Fruit fly (Drosophila melanogaster): ENCODE measurements around the gene Gr10a.

The Gr10a gene

dm6 chrX:11391364-11391915 lies 25.8 kb downstream of the Gr10a start (continued):
- TF ChIP-seq Ada2b (GFP tag; IDR thresholded peaks at IDR 0.05): peak; percentile 81
- TF ChIP-seq Sox100B (GFP tag; optimal IDR thresholded peaks at IDR 0.05): no peak
- no peak for TF ChIP-seq Kr (GFP tag; optimal IDR thresholded peaks at IDR 0.05)
- TF ChIP-seq tap (tag; optimal IDR thresholded peaks at IDR 0.05): no peak
- no peak for TF ChIP-seq wek (GFP tag; optimal IDR thresholded peaks at IDR 0.05)
- TF ChIP-seq C15 (GFP tag; IDR thresholded peaks at IDR 0.05): no peak
- TF ChIP-seq odd (GFP tag; optimal IDR thresholded peaks at IDR 0.05): no peak
- TF ChIP-seq grau (tag; optimal IDR thresholded peaks at IDR 0.05): peak; percentile 86
- no peak for TF ChIP-seq aop (GFP tag; IDR thresholded peaks at IDR 0.05)
- TF ChIP-seq slou (GFP tag; optimal IDR thresholded peaks at IDR 0.05): no peak
- no peak for TF ChIP-seq NC2α (GFP tag; optimal IDR thresholded peaks at IDR 0.05)
- no peak for TF ChIP-seq CG5245 (GFP tag; optimal IDR thresholded peaks at IDR 0.05)
- peak; percentile 5 for TF ChIP-seq CG15514 (GFP tag; optimal IDR thresholded peaks at IDR 0.05)
- TF ChIP-seq ind (GFP tag; optimal IDR thresholded peaks at IDR 0.05): peak; percentile 45
- no peak for TF ChIP-seq Stat92E (GFP tag; optimal IDR thresholded peaks at IDR 0.05)
- peak in 1 of 2 experiments; percentile 49 for TF ChIP-seq Hr51 (GFP tag; optimal IDR thresholded peaks at IDR 0.05)
- TF ChIP-seq tgo (GFP tag; IDR thresholded peaks at IDR 0.05): peak; percentile 44; the same call in 1 of the 3 replicates
- TF ChIP-seq ems (GFP tag; optimal IDR thresholded peaks at IDR 0.05): peak; percentile 3
- no peak for TF ChIP-seq CG4282 (GFP tag; optimal IDR thresholded peaks at IDR 0.05)
- no peak for TF ChIP-seq Dad (GFP tag; optimal IDR thresholded peaks at IDR 0.05)
- peak; percentile 16 for TF ChIP-seq CG7786 (GFP tag; optimal IDR thresholded peaks at IDR 0.05)
- no peak for TF ChIP-seq CG6175 (GFP tag; IDR thresholded peaks at IDR 0.05)
- no peak for TF ChIP-seq CG7271 (tag; optimal IDR thresholded peaks at IDR 0.05)
- TF ChIP-seq tna (GFP tag; IDR thresholded peaks at IDR 0.05; ENCODE audit: partially characterized antibody): no peak
- TF ChIP-seq crc (GFP tag; optimal IDR thresholded peaks at IDR 0.05): no peak
- TF ChIP-seq Eip74EF (GFP tag; optimal IDR thresholded peaks at IDR 0.05): no peak
- no peak for TF ChIP-seq oc (tag; optimal IDR thresholded peaks at IDR 0.05)
- no peak for TF ChIP-seq toy (GFP tag; IDR thresholded peaks at IDR 0.05)
- no peak for TF ChIP-seq CG10979 (tag; optimal IDR thresholded peaks at IDR 0.05)
- TF ChIP-seq chm (GFP tag; IDR thresholded peaks at IDR 0.05): 0 out of 2 replicates have a peak, but pooled peaks have one; percentile 55
- TF ChIP-seq NK7.1 (GFP tag; optimal IDR thresholded peaks at IDR 0.05): no peak
- no peak for TF ChIP-seq CG31365 (tag; optimal IDR thresholded peaks at IDR 0.05)
- peak; percentile 87 for TF ChIP-seq Rfx (GFP tag; IDR thresholded peaks at IDR 0.05)
- TF ChIP-seq Atf6 (GFP tag; IDR thresholded peaks at IDR 0.05): peak; percentile 34; the same call in 1 of the 2 replicates
- no peak for TF ChIP-seq zen (tag; optimal IDR thresholded peaks at IDR 0.05)
- no peak for TF ChIP-seq CG33557 (GFP tag; optimal IDR thresholded peaks at IDR 0.05)
- no peak for TF ChIP-seq nerfin-1 (tag; optimal IDR thresholded peaks at IDR 0.05)
- peak; percentile 79 for TF ChIP-seq dysf (GFP tag; IDR thresholded peaks at IDR 0.05)
- no peak for TF ChIP-seq CG5180 (GFP tag; optimal IDR thresholded peaks at IDR 0.05)
- TF ChIP-seq HmgZ (tag; optimal IDR thresholded peaks at IDR 0.05): peak; percentile 26
- TF ChIP-seq pfk (GFP tag; optimal IDR thresholded peaks at IDR 0.05): no peak
- no peak; the same call in 2 of the 3 replicates for TF ChIP-seq CG14050 (GFP tag; IDR thresholded peaks at IDR 0.05)
- no peak for TF ChIP-seq CG9437 (GFP tag; optimal IDR thresholded peaks at IDR 0.05)
- TF ChIP-seq CG6254 (GFP tag; optimal IDR thresholded peaks at IDR 0.05): no peak
- TF ChIP-seq otp (GFP tag; IDR thresholded peaks at IDR 0.05): 0 out of 3 replicates have a peak, but pooled peaks have one; percentile 52
- TF ChIP-seq CG17568 (GFP tag; optimal IDR thresholded peaks at IDR 0.05): no peak
- TF ChIP-seq CG6765 (GFP tag; optimal IDR thresholded peaks at IDR 0.05): no peak
- TF ChIP-seq hbn (GFP tag; IDR thresholded peaks at IDR 0.05; ENCODE audit: partially characterized antibody): no peak
- 0 out of 3 replicates have a peak, but pooled peaks have one; percentile 52 for TF ChIP-seq CG3726 (GFP tag; IDR thresholded peaks at IDR 0.05)
